Worm (Caenorhabditis elegans): Measurements from ENCODE around the gene epg-3.

epg-3 gene

ce11 chrIII:12920810-12921209, 13.7 kb upstream of the epg-3 start:
- TF ChIP-seq skn-1 (tag; optimal IDR thresholded peaks at IDR 0.05): no peak
- no peak for TF ChIP-seq ZK546.5 (tag; optimal IDR thresholded peaks at IDR 0.05)
- no peak for TF ChIP-seq mdl-1 (tag; optimal IDR thresholded peaks at IDR 0.05)
- TF ChIP-seq nhr-21 (tag; optimal IDR thresholded peaks at IDR 0.05): no peak
- TF ChIP-seq gmeb-1 (tag; optimal IDR thresholded peaks at IDR 0.05): no peak
- no peak for TF ChIP-seq Y55F3AM.14 (GFP tag; optimal IDR thresholded peaks at IDR 0.05)
- TF ChIP-seq lin-39 (tag; optimal IDR thresholded peaks at IDR 0.05): no peak
- TF ChIP-seq C34F6.9 (tag; optimal IDR thresholded peaks at IDR 0.05): no peak
- TF ChIP-seq elt-1 (tag; optimal IDR thresholded peaks at IDR 0.05): no peak
- TF ChIP-seq aly-2 (tag; optimal IDR thresholded peaks at IDR 0.05): no peak
- no peak for TF ChIP-seq nhr-11 (tag; optimal IDR thresholded peaks at IDR 0.05)
- TF ChIP-seq dmd-4 (tag; optimal IDR thresholded peaks at IDR 0.05): no peak
- no peak for TF ChIP-seq mab-5 (tag; optimal IDR thresholded peaks at IDR 0.05)

- TF ChIP-seq C34F6.9 (tag; optimal IDR thresholded peaks at IDR 0.05) (peak; percentile 40), fos-1 (tag; optimal IDR thresholded peaks at IDR 0.05) (peak; percentile 29), skn-1 (tag; optimal IDR thresholded peaks at IDR 0.05) (no peak), elt-1 (tag; optimal IDR thresholded peaks at IDR 0.05) (no peak), lin-13 (GFP tag; optimal IDR thresholded peaks at IDR 0.05) (peak; percentile 52), lsy-2 (tag; optimal IDR thresholded peaks at IDR 0.05) (peak in 1 of 2 experiments; percentile 72), unc-55 (GFP tag; optimal IDR thresholded peaks at IDR 0.05) (peak; percentile 28)
Observed at ce11 chrIII:12925947-12926607, 8.4 kb upstream of the epg-3 start, which contains the start of the genes npp-25 and mrps-10. Gene npp-25 (minus strand): TSS chrIII:12925997. Gene mrps-10 (plus strand): TSS chrIII:12926557.

ce11 chrIII:12929573-12929972, 4.9 kb upstream of the epg-3 start, which contains the start of gene Y37D8A.19:
Gene Y37D8A.19 (plus strand): TSS chrIII:12929873.
- no peak for TF ChIP-seq lin-39 (tag; optimal IDR thresholded peaks at IDR 0.05)
- TF ChIP-seq crh-2 (tag; optimal IDR thresholded peaks at IDR 0.05): no peak

DNA sequence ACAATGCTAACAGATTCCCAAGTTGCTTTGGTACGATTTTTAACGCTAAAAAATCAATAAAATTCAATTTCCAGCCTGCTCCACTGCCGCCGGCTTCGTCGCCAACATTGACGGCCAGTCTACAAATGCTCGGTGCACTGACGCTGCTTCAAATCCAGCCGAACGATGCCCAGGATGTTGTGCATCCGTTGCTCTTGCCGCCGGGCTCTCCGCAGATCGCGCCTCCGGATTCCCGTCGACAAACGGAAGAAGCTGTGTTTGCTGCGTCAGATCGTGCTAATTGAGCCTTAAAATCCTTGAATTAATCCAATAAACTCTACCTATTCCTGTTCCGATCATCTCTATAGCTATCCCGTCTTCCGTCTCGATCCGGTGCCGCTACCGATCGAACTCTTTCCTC, 3.4 kb upstream of the epg-3 start:
- TF ChIP-seq nhr-129 (tag; optimal IDR thresholded peaks at IDR 0.05) (no peak), lin-11 (tag; optimal IDR thresholded peaks at IDR 0.05) (no peak), crh-2 (tag; optimal IDR thresholded peaks at IDR 0.05) (no peak), unc-39 (tag; optimal IDR thresholded peaks at IDR 0.05) (no peak), Y55F3AM.14 (GFP tag; optimal IDR thresholded peaks at IDR 0.05) (no peak), snpc-4 (tag; optimal IDR thresholded peaks at IDR 0.05) (no peak)

- TF ChIP-seq lin-11 (tag; optimal IDR thresholded peaks at IDR 0.05): peak; percentile 67
- no peak for TF ChIP-seq aly-2 (tag; optimal IDR thresholded peaks at IDR 0.05)
- peak; percentile 81 for TF ChIP-seq gmeb-1 (tag; optimal IDR thresholded peaks at IDR 0.05)
- TF ChIP-seq zag-1 (tag; optimal IDR thresholded peaks at IDR 0.05): no peak
- TF ChIP-seq nhr-25 (tag; optimal IDR thresholded peaks at IDR 0.05): peak; percentile 49
- TF ChIP-seq skn-1 (tag; optimal IDR thresholded peaks at IDR 0.05): no peak
- no peak for TF ChIP-seq Y55F3AM.14 (GFP tag; optimal IDR thresholded peaks at IDR 0.05)
- TF ChIP-seq egl-27 (tag; optimal IDR thresholded peaks at IDR 0.05): peak; percentile 40
- no peak for TF ChIP-seq sma-9 (GFP tag; optimal IDR thresholded peaks at IDR 0.05)
- TF ChIP-seq sma-9 (tag; optimal IDR thresholded peaks at IDR 0.05): no peak
- TF ChIP-seq ceh-82 (tag; optimal IDR thresholded peaks at IDR 0.05): no peak
- TF ChIP-seq C34F6.9 (tag; optimal IDR thresholded peaks at IDR 0.05): peak; percentile 84
- no peak for TF ChIP-seq nhr-23 (tag; optimal IDR thresholded peaks at IDR 0.05)
- no peak for TF ChIP-seq nhr-237 (tag; optimal IDR thresholded peaks at IDR 0.05)
- TF ChIP-seq dmd-4 (tag; optimal IDR thresholded peaks at IDR 0.05): no peak
- no peak for TF ChIP-seq nhr-77 (tag; optimal IDR thresholded peaks at IDR 0.05)
- TF ChIP-seq alr-1 (tag; optimal IDR thresholded peaks at IDR 0.05): no peak
- TF ChIP-seq unc-62 (GFP tag; optimal IDR thresholded peaks at IDR 0.05): no peak
- TF ChIP-seq nhr-12 (tag; optimal IDR thresholded peaks at IDR 0.05): no peak
- no peak for TF ChIP-seq mdl-1 (tag; optimal IDR thresholded peaks at IDR 0.05)
- peak; percentile 78 for TF ChIP-seq unc-55 (GFP tag; optimal IDR thresholded peaks at IDR 0.05)
- peak; percentile 63 for TF ChIP-seq nhr-129 (tag; optimal IDR thresholded peaks at IDR 0.05)
- TF ChIP-seq nhr-11 (tag; optimal IDR thresholded peaks at IDR 0.05): no peak
- TF ChIP-seq ztf-11 (tag; optimal IDR thresholded peaks at IDR 0.05): no peak
- no peak for TF ChIP-seq unc-39 (tag; optimal IDR thresholded peaks at IDR 0.05)
- TF ChIP-seq fos-1 (tag; optimal IDR thresholded peaks at IDR 0.05): peak; percentile 37
- no peak for TF ChIP-seq peb-1 (tag; optimal IDR thresholded peaks at IDR 0.05)
- TF ChIP-seq nhr-6 (tag; optimal IDR thresholded peaks at IDR 0.05): no peak
- TF ChIP-seq ama-1 (optimal IDR thresholded peaks at IDR 0.05): peak; percentile 37
- peak; percentile 58 for TF ChIP-seq lin-13 (GFP tag; optimal IDR thresholded peaks at IDR 0.05)
- TF ChIP-seq mab-5 (tag; optimal IDR thresholded peaks at IDR 0.05): peak; percentile 44
- TF ChIP-seq R02D3.7 (tag; optimal IDR thresholded peaks at IDR 0.05): peak; percentile 30
- no peak for TF ChIP-seq blmp-1 (tag; optimal IDR thresholded peaks at IDR 0.05; ENCODE audit: insufficient read depth)
- peak; percentile 59 for TF ChIP-seq sem-4 (tag; optimal IDR thresholded peaks at IDR 0.05)
- TF ChIP-seq elt-3 (tag; optimal IDR thresholded peaks at IDR 0.05): no peak
Observed at ce11 chrIII:12931786-12932427, 2.6 kb upstream of the epg-3 start, which contains the start of gene rbm-7. Gene rbm-7 (minus strand): TSS chrIII:12931867.

All from whole organism, L2 larva.